Fruit fly (Drosophila melanogaster) whole organism, prepupa: Measurements from ENCODE around the gene nAChRbeta2.

Experiments used
- CG10631 ChIP-seq: fragments of 200-800 bp; sonication (Bioruptor generic); optimal IDR thresholded peaks from 2 replicates; lab custom pipeline; 2016; ENCODE audit warnings: missing biosample characterization, missing genetic modification characterization
- CG11294 ChIP-seq: fragments of 200-800 bp; sonication (Bioruptor generic); IDR thresholded peaks from 2 replicates; pipeline ENCODE4 v1.3.6; 2022; ENCODE audit warnings: missing biosample characterization, missing genetic modification characterization
- CG11762 ChIP-seq: fragments of 200-800 bp; sonication (Bioruptor generic); optimal IDR thresholded peaks from 3 replicates; lab custom pipeline; 2016; ENCODE audit warnings: missing biosample characterization, missing genetic modification characterization; ENCODE audit not compliant: insufficient read depth
- CG11902 ChIP-seq: fragments of 200-800 bp; sonication (Bioruptor generic); optimal IDR thresholded peaks from 3 replicates; lab custom pipeline; 2016; ENCODE audit warnings: missing biosample characterization, missing genetic modification characterization
- CG15336 ChIP-seq: fragments of 200-800 bp; sonication (Bioruptor generic); IDR thresholded peaks from 2 replicates; pipeline ENCODE4 v1.3.6; 2022; ENCODE audit warnings: missing biosample characterization, missing genetic modification characterization
- CG1621 ChIP-seq: fragments of 200-800 bp; sonication (Bioruptor generic); optimal IDR thresholded peaks from 3 replicates; lab custom pipeline; 2018; ENCODE audit warnings: missing biosample characterization, mild to moderate bottlenecking, missing genetic modification characterization
- CG16779 ChIP-seq: fragments of 200-800 bp; sonication (Bioruptor generic); optimal IDR thresholded peaks from 3 replicates; lab custom pipeline; 2017; ENCODE audit warnings: missing biosample characterization, mild to moderate bottlenecking, missing genetic modification characterization
- CG32006 ChIP-seq: fragments of 200-800 bp; sonication (Bioruptor generic); optimal IDR thresholded peaks from 3 replicates; lab custom pipeline; 2017; ENCODE audit warnings: missing biosample characterization, mild to moderate bottlenecking, missing genetic modification characterization
- CG34406 ChIP-seq: fragments of 200-800 bp; sonication (Bioruptor generic); optimal IDR thresholded peaks from 3 replicates; lab custom pipeline; 2016; ENCODE audit warnings: missing biosample characterization, missing genetic modification characterization
- CG4318 ChIP-seq: fragments of 200-800 bp; sonication (Bioruptor generic); optimal IDR thresholded peaks from 3 replicates; lab custom pipeline; 2017; ENCODE audit warnings: missing biosample characterization, mild to moderate bottlenecking, missing genetic modification characterization
- CG6276 ChIP-seq: fragments of 200-800 bp; sonication (Bioruptor generic); optimal IDR thresholded peaks from 2 replicates; lab custom pipeline; 2017; ENCODE audit warnings: missing biosample characterization, mild to moderate bottlenecking, missing genetic modification characterization
- CG6792 ChIP-seq: fragments of 200-800 bp; sonication (Bioruptor generic); optimal IDR thresholded peaks from 3 replicates; lab custom pipeline; 2016; ENCODE audit warnings: missing biosample characterization, missing genetic modification characterization
- CG6808 ChIP-seq: fragments of 200-800 bp; sonication (Bioruptor generic); optimal IDR thresholded peaks from 3 replicates; lab custom pipeline; 2017; ENCODE audit warnings: missing biosample characterization, missing genetic modification characterization, mild to moderate bottlenecking, moderate library complexity, missing genetic modification reagents
- CG7368 ChIP-seq: fragments of 200-800 bp; sonication (Bioruptor generic); optimal IDR thresholded peaks from 3 replicates; lab custom pipeline; 2016; ENCODE audit warnings: missing biosample characterization, missing genetic modification characterization
- CG9139 ChIP-seq: fragments of 200-800 bp; sonication (Bioruptor generic); optimal IDR thresholded peaks from 3 replicates; lab custom pipeline; 2017; ENCODE audit warnings: missing biosample characterization, mild to moderate bottlenecking, missing genetic modification characterization
- Eip78C ChIP-seq: fragments of 200-800 bp; sonication (Bioruptor generic); peaks from one replicate; lab custom pipeline; 2016; ENCODE audit warnings: missing biosample characterization, missing genetic modification characterization
- Hr4 ChIP-seq: fragments of 200-800 bp; sonication (Bioruptor generic); optimal IDR thresholded peaks from 3 replicates; lab custom pipeline; 2016; ENCODE audit warnings: missing biosample characterization, missing genetic modification characterization
- Lpt ChIP-seq: fragments of 200-800 bp; sonication (Bioruptor generic); optimal IDR thresholded peaks from 3 replicates; lab custom pipeline; 2016; ENCODE audit warnings: missing biosample characterization, missing genetic modification characterization
- Met ChIP-seq: fragments of 200-800 bp; sonication (Bioruptor generic); optimal IDR thresholded peaks from 3 replicates; lab custom pipeline; 2016; ENCODE audit warnings: missing biosample characterization, missing genetic modification characterization
- OdsH ChIP-seq: fragments of 200-800 bp; sonication (Bioruptor generic); optimal IDR thresholded peaks from 3 replicates; lab custom pipeline; 2016; ENCODE audit warnings: missing biosample characterization, missing genetic modification characterization
- Smox ChIP-seq: fragments of 200-800 bp; sonication (Bioruptor generic); optimal IDR thresholded peaks from 3 replicates; lab custom pipeline; 2016; ENCODE audit warnings: missing biosample characterization, missing genetic modification characterization
- Sox102F ChIP-seq: fragments of 200-800 bp; sonication (Bioruptor generic); optimal IDR thresholded peaks from 2 replicates; lab custom pipeline; 2016; ENCODE audit warnings: missing biosample characterization, mild to moderate bottlenecking, missing genetic modification characterization
- Sox14 ChIP-seq: fragments of 200-800 bp; sonication (Bioruptor generic); optimal IDR thresholded peaks from 3 replicates; lab custom pipeline; 2016; ENCODE audit warnings: missing biosample characterization, missing genetic modification characterization
- achi ChIP-seq: fragments of 200-800 bp; sonication (Bioruptor generic); optimal IDR thresholded peaks from 3 replicates; lab custom pipeline; 2016; ENCODE audit warnings: missing biosample characterization, missing genetic modification characterization
- acj6 ChIP-seq: fragments of 200-800 bp; sonication (Bioruptor generic); optimal IDR thresholded peaks from 3 replicates; lab custom pipeline; 2016; ENCODE audit warnings: missing biosample characterization, missing genetic modification characterization
- dsx ChIP-seq: fragments of 200-800 bp; optimal IDR thresholded peaks from 3 replicates; lab custom pipeline; 2019; ENCODE audit warnings: missing biosample characterization, mild to moderate bottlenecking, missing genetic modification characterization, moderate library complexity; ENCODE audit not compliant: poor library complexity, severe bottlenecking
- eg ChIP-seq: fragments of 200-800 bp; sonication (Bioruptor generic); IDR thresholded peaks from 3 replicates; pipeline ENCODE4 v1.3.6; 2022; ENCODE audit warnings: missing biosample characterization, missing genetic modification characterization
- esn ChIP-seq: fragments of 200-800 bp; sonication (Bioruptor generic); optimal IDR thresholded peaks from 2 replicates; lab custom pipeline; 2016; ENCODE audit warnings: missing biosample characterization, mild to moderate bottlenecking, missing genetic modification characterization, moderate library complexity
- lz ChIP-seq: fragments of 200-800 bp; sonication (Bioruptor generic); optimal IDR thresholded peaks from 3 replicates; lab custom pipeline; 2016; ENCODE audit warnings: missing biosample characterization, missing genetic modification characterization
- pdm3 ChIP-seq: fragments of 200-800 bp; sonication (Bioruptor generic); optimal IDR thresholded peaks from 3 replicates; lab custom pipeline; 2016; ENCODE audit warnings: missing biosample characterization, missing genetic modification characterization
- spab ChIP-seq: fragments of 200-800 bp; sonication (Bioruptor generic); optimal IDR thresholded peaks from 2 replicates; lab custom pipeline; 2017; ENCODE audit warnings: missing biosample characterization, mild to moderate bottlenecking, missing genetic modification characterization, missing genetic modification reagents
- ss ChIP-seq, 2 experiments: fragments of 200-800 bp; sonication (Bioruptor generic); optimal IDR thresholded peaks; 2 replicates in 1 of 2; 3 replicates in 1 of 2; lab custom pipeline; 2017 to 2018; ENCODE audit warnings: mild to moderate bottlenecking in 2 of 2, missing biosample characterization in 2 of 2, missing genetic modification characterization in 2 of 2, moderate library complexity in 1 of 2
- topi ChIP-seq: fragments of 200-800 bp; sonication (Bioruptor generic); optimal IDR thresholded peaks from 3 replicates; lab custom pipeline; 2016; ENCODE audit warnings: missing biosample characterization, missing genetic modification characterization

nAChRbeta2 gene

DNA sequence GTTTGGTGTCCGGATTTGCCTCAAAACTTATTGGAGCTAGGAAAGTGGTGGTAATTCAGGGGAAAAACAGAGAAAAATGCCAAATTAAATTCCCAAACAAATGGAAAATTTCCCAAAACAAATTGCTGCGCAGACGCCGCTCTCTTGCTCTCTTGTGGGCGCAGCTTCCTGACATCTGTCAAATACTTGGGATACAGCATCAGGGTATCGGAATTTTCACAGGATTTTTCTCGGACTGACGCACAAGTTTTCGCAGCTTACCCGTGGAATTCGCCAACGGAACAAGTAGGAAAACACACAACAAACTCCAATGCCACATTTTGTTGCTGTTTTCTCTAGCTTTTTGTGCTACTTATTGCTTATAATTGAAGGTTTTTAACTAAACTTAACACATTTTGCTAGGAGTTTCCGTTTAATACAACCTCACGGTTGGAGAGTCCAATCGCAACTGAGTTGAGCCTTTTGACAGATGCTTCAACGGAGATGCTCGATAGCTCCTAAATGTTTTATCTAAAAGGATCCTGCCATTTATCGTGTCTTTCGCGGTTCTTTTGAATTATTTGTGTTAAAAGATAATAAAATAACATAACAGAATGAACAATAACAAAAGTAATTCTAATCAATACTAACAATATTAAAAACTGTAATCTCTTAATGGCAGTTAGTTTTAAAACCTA lies at the start of gene nAChRbeta2, which contains the start of gene DZIP1:
Gene nAChRbeta2, minus strand, starts transcription at position 455 of the 677 bp plus-strand sequence.
Gene DZIP1, plus strand, starts transcription at position 627 of the 677 bp plus-strand sequence.
- TF ChIP-seq Smox (GFP tag; lab: Kevin White, UChicago) (no peak), achi (GFP tag; lab: Kevin White, UChicago) (peak; percentile 47), pdm3 (GFP tag; lab: Kevin White, UChicago) (no peak)
- TF ChIP-seq, all 60 proteins: peak for 1

DNA sequence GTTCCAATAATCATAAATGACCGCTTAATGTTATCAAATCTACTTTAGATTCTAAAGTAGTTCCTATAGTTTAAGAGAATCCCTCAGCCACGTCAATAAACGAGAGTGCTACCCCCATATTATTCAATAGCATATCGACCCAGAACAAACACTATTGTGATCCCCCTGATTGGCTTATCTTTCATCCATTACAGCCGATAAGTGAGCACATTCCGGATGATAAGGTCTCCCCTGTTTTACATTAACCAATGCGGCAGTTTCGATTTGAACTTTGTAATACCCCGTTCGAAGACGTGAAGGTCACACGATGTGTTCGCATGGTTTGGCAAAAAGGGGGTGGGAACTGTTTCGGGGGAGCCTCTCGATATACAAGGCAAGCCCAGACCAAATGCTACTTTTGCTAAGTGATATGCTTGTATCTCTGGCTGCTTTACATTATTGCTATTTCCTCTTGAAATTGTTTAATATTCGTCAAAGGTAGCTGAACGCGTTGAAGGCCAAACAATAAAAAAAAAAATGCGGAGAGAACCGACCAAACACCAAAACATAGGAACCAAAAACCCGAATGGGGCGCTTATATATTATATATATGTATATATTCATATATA lies 49.4 kb upstream of the nAChRbeta2 start:
- TF ChIP-seq Hr4 (no peak), CG16779 (no peak), CG6276 (GFP tag; lab: Kevin White, UChicago) (no peak), OdsH (no peak), Lpt (GFP tag; lab: Kevin White, UChicago) (no peak), lz (no peak), CG15336 (GFP tag; lab: Robert Waterston, UW) (no peak), CG10631 (GFP tag; lab: Kevin White, UChicago) (no peak), CG4318 (no peak), CG11762 (GFP tag; lab: Kevin White, UChicago) (no peak), CG32006 (GFP tag; lab: Kevin White, UChicago) (no peak), Smox (GFP tag; lab: Kevin White, UChicago) (no peak), spab (GFP tag; lab: Kevin White, UChicago) (no peak)

DNA sequence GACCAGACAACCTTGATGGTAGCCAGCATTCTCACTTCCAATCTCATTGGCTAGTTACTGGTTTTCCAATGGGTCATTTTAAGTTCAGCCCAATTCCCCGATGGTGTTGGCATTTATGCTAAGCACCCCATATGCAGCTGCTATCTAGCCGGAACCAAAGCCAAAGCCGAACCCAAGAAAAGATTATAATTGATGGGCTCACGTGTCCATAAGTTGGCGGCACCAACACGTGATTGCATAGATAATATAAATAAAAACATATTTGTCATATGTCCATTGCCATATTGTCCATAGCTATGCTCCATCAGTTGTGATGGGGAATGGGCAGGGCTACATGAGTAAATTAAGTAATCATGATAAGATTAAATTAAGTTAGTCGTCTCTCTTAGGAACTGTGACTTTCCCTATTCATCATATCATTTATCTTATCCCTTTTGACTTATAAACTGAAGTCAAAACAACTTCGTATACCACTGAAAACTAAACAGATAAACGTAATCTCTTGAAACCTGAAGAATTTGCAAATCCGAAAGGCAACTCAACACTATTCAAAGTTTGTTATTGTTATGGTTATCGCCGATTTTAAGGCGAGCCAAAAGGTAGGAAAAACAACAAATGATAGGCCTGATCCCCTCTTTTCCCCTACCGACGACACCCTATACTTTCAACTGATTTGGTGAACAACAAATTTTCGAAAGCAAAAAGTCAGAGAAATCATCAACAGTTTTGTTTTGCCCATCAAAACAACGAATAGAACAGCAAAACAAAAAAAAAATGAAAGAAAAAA lies 48.3 kb upstream of the nAChRbeta2 start:
- TF ChIP-seq Hr4 (no peak), CG34406 (GFP tag; lab: Kevin White, UChicago) (no peak), Lpt (GFP tag; lab: Kevin White, UChicago) (no peak), esn (no peak), CG11902 (GFP tag; lab: Kevin White, UChicago) (no peak), topi (GFP tag; lab: Kevin White, UChicago) (no peak), Sox14 (no peak), CG1621 (tag; lab: Kevin White, UChicago) (no peak), CG9139 (GFP tag; lab: Kevin White, UChicago) (no peak), eg (no peak), CG6792 (GFP tag; lab: Kevin White, UChicago) (no peak), Sox102F (GFP tag; lab: Kevin White, UChicago) (no peak), ss (GFP tag; optimal IDR thresholded peaks at IDR 0.05; lab: Kevin White, UChicago) (no peak)

DNA sequence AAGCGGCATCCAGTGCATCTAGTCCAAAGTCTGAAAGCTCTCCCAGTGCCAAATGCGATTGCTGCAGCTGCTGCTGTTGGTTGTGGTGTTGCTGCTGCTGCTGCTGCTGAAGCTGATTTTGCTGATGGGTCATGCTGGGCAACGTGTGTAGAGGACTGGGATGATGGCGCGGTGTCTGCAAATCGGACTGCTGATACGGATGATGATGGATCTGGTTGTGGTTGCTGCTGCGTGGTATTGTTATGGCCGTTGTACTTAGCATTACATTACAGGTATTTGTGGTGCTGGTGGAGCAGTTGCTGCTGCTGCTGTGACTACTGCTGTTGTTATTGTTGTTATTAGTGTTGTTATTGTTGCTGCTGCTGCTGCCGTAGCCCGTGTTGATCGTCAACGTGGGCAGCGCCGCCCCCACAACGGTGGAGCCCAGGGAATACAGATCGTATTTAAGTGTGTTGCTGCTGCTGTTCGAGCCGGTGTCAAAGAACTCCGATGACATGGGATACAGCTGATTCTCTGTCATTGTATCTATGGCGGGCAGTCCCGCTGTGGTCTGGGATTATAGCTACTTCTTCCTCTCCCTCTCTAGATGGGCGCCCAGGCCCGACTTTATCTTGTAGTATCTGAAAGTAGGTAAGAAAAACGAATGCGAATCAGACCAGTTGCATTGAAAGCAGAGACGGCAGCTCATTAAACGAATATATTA lies 47.6 kb upstream of the nAChRbeta2 start:
- TF ChIP-seq CG11294 (GFP tag; lab: Robert Waterston, UW) (no peak), CG6808 (GFP tag; lab: Kevin White, UChicago) (peak; percentile 17), dsx (GFP tag; lab: Kevin White, UChicago) (peak; percentile 3), CG7368 (GFP tag; lab: Kevin White, UChicago) (no peak), acj6 (GFP tag; lab: Kevin White, UChicago) (no peak), Met (GFP tag; lab: Kevin White, UChicago) (no peak), Eip78C (peak; percentile 8)
